Worm (Caenorhabditis elegans): Measurements from ENCODE around the gene Y41E3.13.

DNA sequence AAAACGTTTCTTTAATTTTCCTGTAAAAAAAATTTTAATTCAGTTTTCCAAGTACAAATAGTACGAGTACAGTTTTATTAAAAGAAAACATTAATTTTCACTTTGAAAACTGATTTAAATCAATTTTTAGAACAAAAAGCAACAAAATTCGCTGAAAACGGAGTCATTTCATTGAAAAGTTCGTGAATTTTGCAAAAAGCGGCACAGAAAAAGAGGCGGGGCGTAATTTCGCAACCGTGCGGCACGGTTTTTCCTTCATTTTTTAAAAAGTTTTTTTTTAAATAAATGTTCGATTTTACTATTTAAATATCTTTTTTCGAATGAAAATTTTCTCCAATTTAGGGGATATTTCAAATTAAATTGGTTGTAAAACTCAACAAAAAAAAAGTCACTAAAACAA lies 46.9 kb upstream of the Y41E3.13 start:
- no peak for TF ChIP-seq him-1 (tag; optimal IDR thresholded peaks at IDR 0.05)
- no peak for TF ChIP-seq W03F9.2 (tag; optimal IDR thresholded peaks at IDR 0.05)
